Worm (Caenorhabditis elegans) whole organism, L4 larva: ENCODE measurements around the gene F35C11.5.
"Not testable (repeated sequence)": the region's sequence is repeated elsewhere in the genome, so short reads cannot be mapped to it uniquely, and the experiment has no call there.

ENCODE experiments used
- Y75B8A.6 ChIP-seq: fragments of 200-800 bp; sonication (Bioruptor generic); IDR thresholded peaks from 2 replicates; pipeline ENCODE4 v1.3.6; 2022; ENCODE audit warnings: missing genetic modification reagents, missing genetic modification characterization, missing compliant biosample characterization
- arid-1 ChIP-seq: fragments of 200-800 bp; sonication (Bioruptor generic); conservative IDR thresholded peaks from 2 replicates; pipeline ENCODE4 v1.3.6; 2022; ENCODE audit warnings: missing genetic modification reagents, missing genetic modification characterization, missing compliant biosample characterization
- ceh-32 ChIP-seq: sonication (generic microtip); optimal IDR thresholded peaks from 2 replicates; lab custom pipeline; 2016; ENCODE audit warnings: mild to moderate bottlenecking, missing genetic modification characterization, missing compliant biosample characterization; ENCODE audit not compliant: poor library complexity
- ceh-44 ChIP-seq: fragments of 200-800 bp; sonication (Bioruptor generic); IDR thresholded peaks from 2 replicates; pipeline ENCODE4 v1.3.6; 2022; ENCODE audit warnings: missing genetic modification reagents, missing genetic modification characterization, missing compliant biosample characterization
- cey-2 ChIP-seq: sonication (generic microtip); optimal IDR thresholded peaks from 3 replicates; lab custom pipeline; 2017; ENCODE audit warnings: missing genetic modification characterization, mild to moderate bottlenecking, missing compliant biosample characterization, antibody characterized with exemption, borderline replicate concordance; ENCODE audit not compliant: insufficient read depth
- daf-16 ChIP-seq, 3 experiments: sonication (generic microtip); optimal IDR thresholded peaks; 2 replicates each; lab custom pipeline; 2016 to 2017; ENCODE audit warnings: missing genetic modification characterization in 3 of 3, missing genetic modification reagents in 3 of 3, mild to moderate bottlenecking in 2 of 3, missing compliant biosample characterization in 2 of 3, missing biosample characterization in 1 of 3, moderate library complexity in 1 of 3
- duxl-1 ChIP-seq: sonication (generic microtip); optimal IDR thresholded peaks from 2 replicates; lab custom pipeline; 2016; ENCODE audit warnings: mild to moderate bottlenecking, missing genetic modification characterization, moderate library complexity, missing compliant biosample characterization; ENCODE audit not compliant: poor library complexity
- egl-43 ChIP-seq: fragments of 200-800 bp; sonication (Bioruptor generic); IDR thresholded peaks from 2 replicates; pipeline ENCODE4 v1.3.6; 2022; ENCODE audit warnings: missing genetic modification reagents, missing genetic modification characterization, missing compliant biosample characterization
- lin-13 ChIP-seq: fragments of 150-350 bp; optimal IDR thresholded peaks from 2 replicates; lab custom pipeline; 2014; ENCODE audit warnings: missing biosample characterization, missing genetic modification reagents, missing genetic modification characterization
- lsy-2 ChIP-seq, 2 experiments: fragments of 150-350 bp in 1 of 2; sonication (generic microtip) in 1 of 2; optimal IDR thresholded peaks; 2 replicates each; lab custom pipeline; 2014 to 2017; ENCODE audit warnings: missing biosample characterization in 2 of 2, missing genetic modification characterization in 2 of 2
- nhr-10 ChIP-seq: fragments of 150-350 bp; optimal IDR thresholded peaks from 2 replicates; lab custom pipeline; 2014; ENCODE audit warnings: missing biosample characterization, missing genetic modification characterization
- nhr-28 ChIP-seq: fragments of 150-350 bp; optimal IDR thresholded peaks from 2 replicates; lab custom pipeline; 2014; ENCODE audit warnings: missing biosample characterization, missing genetic modification characterization
- nhr-6 ChIP-seq: fragments of 150-350 bp; optimal IDR thresholded peaks from 2 replicates; lab custom pipeline; 2014; ENCODE audit warnings: missing biosample characterization, missing genetic modification characterization
- pha-4 ChIP-seq, 2 experiments: fragments of 150-350 bp in 1 of 2; fragments of 200-800 bp in 1 of 2; sonication (Bioruptor generic) in 1 of 2; IDR thresholded peaks in 1 of 2; optimal IDR thresholded peaks in 1 of 2; 2 replicates each; pipeline versions ENCODE4 v1.3.6 to Lab custom; 2014 to 2022; ENCODE audit warnings: missing genetic modification characterization in 2 of 2, missing genetic modification reagents in 2 of 2, missing biosample characterization in 1 of 2, missing compliant biosample characterization in 1 of 2
- php-3 ChIP-seq: fragments of 200-800 bp; sonication (Bioruptor generic); IDR thresholded peaks from 2 replicates; pipeline ENCODE4 v1.3.6; 2022; ENCODE audit warnings: missing genetic modification reagents, missing genetic modification characterization, missing compliant biosample characterization
- saeg-2 ChIP-seq: fragments of 200-800 bp; sonication (Bioruptor generic); IDR thresholded peaks from 2 replicates; pipeline ENCODE4 v1.3.6; 2022; ENCODE audit warnings: missing genetic modification reagents, missing genetic modification characterization, missing compliant biosample characterization
- unc-39 ChIP-seq: sonication (generic microtip); optimal IDR thresholded peaks from 2 replicates; lab custom pipeline; 2017; ENCODE audit warnings: missing biosample characterization, missing genetic modification characterization
- unc-62 ChIP-seq, 3 experiments: fragments of 150-350 bp in 1 of 3; sonication (generic microtip); optimal IDR thresholded peaks in 2 of 3; peaks in 1 of 3; 1 replicate in 1 of 3; 2 replicates in 2 of 3; lab custom pipeline; 2014 to 2017; ENCODE audit warnings: missing biosample characterization in 3 of 3, missing genetic modification characterization in 3 of 3, missing genetic modification reagents in 3 of 3, missing genotype in 1 of 3
- zfp-2 ChIP-seq: sonication (generic microtip); optimal IDR thresholded peaks from 2 replicates; lab custom pipeline; 2016; ENCODE audit warnings: mild to moderate bottlenecking, missing genetic modification characterization, missing compliant biosample characterization
- zip-11 ChIP-seq: fragments of 200-800 bp; sonication (Bioruptor generic); IDR thresholded peaks from 2 replicates; pipeline ENCODE4 v1.3.6; 2022; ENCODE audit warnings: missing genetic modification characterization, missing compliant biosample characterization

F35C11.5 gene

DNA sequence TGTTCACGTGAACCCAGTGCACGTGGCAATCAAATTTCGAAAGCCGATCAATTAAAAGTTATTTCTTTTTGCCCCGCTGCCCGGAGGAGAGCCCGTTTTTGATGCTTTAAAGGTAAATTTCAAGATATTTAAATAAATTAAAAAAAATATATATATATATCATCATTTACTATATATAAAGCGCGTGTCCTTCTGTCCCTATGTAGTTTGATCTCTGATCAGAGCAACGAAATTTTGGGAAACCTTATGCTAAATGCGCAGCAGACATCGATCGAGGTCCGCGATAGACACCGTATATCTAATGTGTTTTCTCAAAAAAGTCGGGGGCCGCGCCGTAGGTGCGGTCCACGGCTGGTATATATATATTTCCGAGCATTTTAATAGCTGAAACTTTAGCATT, 32.3 kb downstream of the F35C11.5 start:
- TF ChIP-seq lsy-2 (tag; optimal IDR thresholded peaks at IDR 0.05; lab: Kevin White, UChicago), result peak in 1 of 2 experiments; percentile 16
- TF ChIP-seq daf-16 (GFP tag; optimal IDR thresholded peaks at IDR 0.05; lab: Kevin White, UChicago), result peak in 1 of 2 experiments; percentile 18
- TF ChIP-seq daf-16 (tag; optimal IDR thresholded peaks at IDR 0.05; lab: Kevin White, UChicago), result not testable (repeated sequence)

ce11 chrII:8295296-8295695, 41.8 kb downstream of the F35C11.5 start, which contains the start of gene nlp-55:
nlp-55 (minus strand) TSS chrII:8295396.
- no peak for TF ChIP-seq ceh-32 (tag; lab: Kevin White, UChicago)
- no peak for TF ChIP-seq nhr-6 (tag; lab: Kevin White, UChicago)
- TF ChIP-seq pha-4 (GFP tag; IDR thresholded peaks at IDR 0.05; lab: Robert Waterston, UW), result no peak
- TF ChIP-seq pha-4 (tag; optimal IDR thresholded peaks at IDR 0.05; lab: Kevin White, UChicago), result no peak
- no peak for TF ChIP-seq nhr-28 (tag; lab: Kevin White, UChicago)
- no peak for TF ChIP-seq zfp-2
- TF ChIP-seq cey-2 (tag; lab: Kevin White, UChicago), result no peak
- no peak for TF ChIP-seq egl-43 (GFP tag; lab: Robert Waterston, UW)
- TF ChIP-seq arid-1 (GFP tag; lab: Robert Waterston, UW), result no peak
- TF ChIP-seq php-3 (GFP tag; lab: Robert Waterston, UW), result no peak
- TF ChIP-seq unc-39 (tag; lab: Kevin White, UChicago), result no peak
- TF ChIP-seq Y75B8A.6, result no peak
- TF ChIP-seq duxl-1 (tag; lab: Kevin White, UChicago), result no peak
- no peak for TF ChIP-seq nhr-10
- no peak for TF ChIP-seq zip-11
- no peak for TF ChIP-seq ceh-44
- TF ChIP-seq lin-13 (GFP tag; lab: Kevin White, UChicago), result no peak
- TF ChIP-seq unc-62 (GFP tag; optimal IDR thresholded peaks at IDR 0.05 in 1 of 2; lab: Kevin White, UChicago), result no peak
- no peak for TF ChIP-seq unc-62 (tag; optimal IDR thresholded peaks at IDR 0.05; lab: Kevin White, UChicago)
- no peak for TF ChIP-seq saeg-2 (GFP tag; lab: Robert Waterston, UW)
